Worm (Caenorhabditis elegans) whole organism, L4 larva: ENCODE results near the gene cest-8.

Experiments used
- D1046.2 ChIP-seq: fragments of 200-800 bp; sonication (Bioruptor generic); IDR thresholded peaks from 2 replicates; pipeline ENCODE4 v1.3.6; 2022; ENCODE audit warnings: missing genetic modification characterization, missing compliant biosample characterization
- F10B5.3 ChIP-seq: sonication (generic microtip); optimal IDR thresholded peaks from 2 replicates; lab custom pipeline; 2016; ENCODE audit warnings: mild to moderate bottlenecking, missing genetic modification characterization, missing compliant biosample characterization
- F26F4.8 ChIP-seq: fragments of 200-800 bp; sonication (Bioruptor generic); conservative IDR thresholded peaks from 2 replicates; pipeline ENCODE4 v1.3.6; 2022; ENCODE audit warnings: missing genetic modification characterization, missing compliant biosample characterization
- F37D6.2 ChIP-seq: sonication (generic microtip); optimal IDR thresholded peaks from 2 replicates; lab custom pipeline; 2016; ENCODE audit warnings: mild to moderate bottlenecking, missing genetic modification characterization, missing compliant biosample characterization
- F49E8.2 ChIP-seq: sonication (generic microtip); optimal IDR thresholded peaks from 2 replicates; lab custom pipeline; 2016; ENCODE audit warnings: missing compliant biosample characterization, mild to moderate bottlenecking, missing genetic modification characterization, borderline replicate concordance
- T20F7.1 ChIP-seq: fragments of 200-800 bp; sonication (Bioruptor generic); optimal IDR thresholded peaks from 2 replicates; lab custom pipeline; 2018; ENCODE audit warnings: mild to moderate bottlenecking, missing genetic modification characterization, missing compliant biosample characterization
- T26A8.4 ChIP-seq: fragments of 200-800 bp; sonication (Bioruptor generic); IDR thresholded peaks from 2 replicates; pipeline ENCODE4 v1.3.6; 2022; ENCODE audit warnings: missing genetic modification characterization, missing compliant biosample characterization
- Y105C5A.15 ChIP-seq: fragments of 200-800 bp; sonication (Bioruptor generic); IDR thresholded peaks from 2 replicates; pipeline ENCODE4 v1.3.6; 2022; ENCODE audit warnings: missing genetic modification characterization, missing compliant biosample characterization
- Y48G9A.11 ChIP-seq: fragments of 200-800 bp; sonication (Bioruptor generic); IDR thresholded peaks from 2 replicates; pipeline ENCODE4 v1.3.6; 2022; ENCODE audit warnings: missing genetic modification reagents, missing genetic modification characterization, missing compliant biosample characterization
- Y75B8A.6 ChIP-seq: fragments of 200-800 bp; sonication (Bioruptor generic); IDR thresholded peaks from 2 replicates; pipeline ENCODE4 v1.3.6; 2022; ENCODE audit warnings: missing genetic modification reagents, missing genetic modification characterization, missing compliant biosample characterization
- ZK337.2 ChIP-seq: fragments of 200-800 bp; sonication (Bioruptor generic); IDR thresholded peaks from 2 replicates; pipeline ENCODE4 v1.3.6; 2022; ENCODE audit warnings: missing genetic modification reagents, missing genetic modification characterization, missing compliant biosample characterization
- aly-2 ChIP-seq: sonication (generic microtip); optimal IDR thresholded peaks from 2 replicates; lab custom pipeline; 2018; ENCODE audit warnings: missing biosample characterization, missing genetic modification characterization
- arid-1 ChIP-seq: fragments of 200-800 bp; sonication (Bioruptor generic); conservative IDR thresholded peaks from 2 replicates; pipeline ENCODE4 v1.3.6; 2022; ENCODE audit warnings: missing genetic modification reagents, missing genetic modification characterization, missing compliant biosample characterization
- attf-4 ChIP-seq: sonication (generic microtip); optimal IDR thresholded peaks from 3 replicates; lab custom pipeline; 2017; ENCODE audit warnings: missing biosample characterization, missing genetic modification characterization
- ceh-28 ChIP-seq: fragments of 150-350 bp; optimal IDR thresholded peaks from 2 replicates; lab custom pipeline; 2014; ENCODE audit warnings: missing biosample characterization, missing genetic modification reagents, missing genetic modification characterization
- daf-12 ChIP-seq: fragments of 150-350 bp; optimal IDR thresholded peaks from 2 replicates; lab custom pipeline; 2014; ENCODE audit warnings: missing biosample characterization, missing genetic modification reagents, missing genetic modification characterization
- daf-8 ChIP-seq: fragments of 200-800 bp; sonication (Bioruptor generic); IDR thresholded peaks from 2 replicates; pipeline ENCODE4 v1.3.6; 2022; ENCODE audit warnings: missing genetic modification characterization, missing compliant biosample characterization
- dmd-6 ChIP-seq: fragments of 200-800 bp; sonication (Bioruptor generic); IDR thresholded peaks from 2 replicates; pipeline ENCODE4 v1.3.6; 2022; ENCODE audit warnings: missing genetic modification reagents, missing genetic modification characterization, missing compliant biosample characterization
- dmd-9 ChIP-seq: fragments of 200-800 bp; sonication (Bioruptor generic); IDR thresholded peaks from 2 replicates; pipeline ENCODE4 v1.3.6; 2022; ENCODE audit warnings: missing genetic modification reagents, missing genetic modification characterization, missing compliant biosample characterization
- duxl-1 ChIP-seq: sonication (generic microtip); optimal IDR thresholded peaks from 2 replicates; lab custom pipeline; 2016; ENCODE audit warnings: mild to moderate bottlenecking, missing genetic modification characterization, moderate library complexity, missing compliant biosample characterization; ENCODE audit not compliant: poor library complexity
- egl-43 ChIP-seq: fragments of 200-800 bp; sonication (Bioruptor generic); IDR thresholded peaks from 2 replicates; pipeline ENCODE4 v1.3.6; 2022; ENCODE audit warnings: missing genetic modification reagents, missing genetic modification characterization, missing compliant biosample characterization
- fkh-10 ChIP-seq: fragments of 150-350 bp; optimal IDR thresholded peaks from 2 replicates; lab custom pipeline; 2014; ENCODE audit warnings: missing biosample characterization, missing genetic modification reagents, missing genetic modification characterization
- gei-8 ChIP-seq: fragments of 200-800 bp; sonication (Bioruptor generic); optimal IDR thresholded peaks from 2 replicates; lab custom pipeline; 2018; ENCODE audit warnings: mild to moderate bottlenecking, missing genetic modification characterization, missing compliant biosample characterization
- hif-1 ChIP-seq, 2 experiments: sonication (generic microtip); optimal IDR thresholded peaks; 2 replicates each; lab custom pipeline; 2016 to 2017; ENCODE audit warnings: missing compliant biosample characterization in 2 of 2, missing genetic modification characterization in 2 of 2, missing genetic modification reagents in 2 of 2, missing genotype in 2 of 2, mild to moderate bottlenecking in 1 of 2
- hmg-1.1 ChIP-seq: fragments of 200-800 bp; sonication (Bioruptor generic); IDR thresholded peaks from 2 replicates; pipeline ENCODE4 v1.3.6; 2022; ENCODE audit warnings: missing genetic modification reagents, missing genetic modification characterization, missing compliant biosample characterization
- jun-1 ChIP-seq: fragments of 150-350 bp; optimal IDR thresholded peaks from 2 replicates; lab custom pipeline; 2014; ENCODE audit warnings: missing biosample characterization, missing genetic modification reagents, missing genetic modification characterization
- lim-7 ChIP-seq: fragments of 200-800 bp; sonication (Bioruptor generic); IDR thresholded peaks from 2 replicates; pipeline ENCODE4 v1.3.6; 2022; ENCODE audit warnings: missing genetic modification characterization, missing compliant biosample characterization
- lin-29 ChIP-seq: fragments of 200-800 bp; sonication (Bioruptor generic); IDR thresholded peaks from 2 replicates; pipeline ENCODE4 v1.3.6; 2022; ENCODE audit warnings: missing genetic modification reagents, missing genetic modification characterization, missing compliant biosample characterization
- lin-38 ChIP-seq: fragments of 200-800 bp; sonication (Bioruptor generic); IDR thresholded peaks from 2 replicates; pipeline ENCODE4 v1.3.6; 2022; ENCODE audit warnings: missing genetic modification reagents, missing genetic modification characterization, missing compliant biosample characterization
- lir-3 ChIP-seq: sonication (generic microtip); optimal IDR thresholded peaks from 2 replicates; lab custom pipeline; 2016; ENCODE audit warnings: mild to moderate bottlenecking, missing genetic modification characterization, missing compliant biosample characterization
- lsy-2 ChIP-seq, 2 experiments: fragments of 150-350 bp in 1 of 2; sonication (generic microtip) in 1 of 2; optimal IDR thresholded peaks; 2 replicates each; lab custom pipeline; 2014 to 2017; ENCODE audit warnings: missing biosample characterization in 2 of 2, missing genetic modification characterization in 2 of 2
- mep-1 ChIP-seq: fragments of 150-350 bp; sonication (generic microtip); optimal IDR thresholded peaks from 3 replicates; lab custom pipeline; 2014; ENCODE audit warnings: missing biosample characterization, missing genetic modification characterization
- mes-2 ChIP-seq: sonication (generic microtip); optimal IDR thresholded peaks from 2 replicates; lab custom pipeline; 2016; ENCODE audit warnings: missing genotype, mild to moderate bottlenecking, missing genetic modification characterization, missing compliant biosample characterization; ENCODE audit not compliant: poor library complexity, severe bottlenecking
- nhr-10 ChIP-seq: fragments of 150-350 bp; optimal IDR thresholded peaks from 2 replicates; lab custom pipeline; 2014; ENCODE audit warnings: missing biosample characterization, missing genetic modification characterization
- nhr-111 ChIP-seq: fragments of 200-800 bp; sonication (Bioruptor generic); optimal IDR thresholded peaks from 2 replicates; lab custom pipeline; 2018; ENCODE audit warnings: mild to moderate bottlenecking, missing genetic modification characterization, missing compliant biosample characterization
- pha-4 ChIP-seq, 2 experiments: fragments of 150-350 bp in 1 of 2; fragments of 200-800 bp in 1 of 2; sonication (Bioruptor generic) in 1 of 2; IDR thresholded peaks in 1 of 2; optimal IDR thresholded peaks in 1 of 2; 2 replicates each; pipeline versions ENCODE4 v1.3.6 to Lab custom; 2014 to 2022; ENCODE audit warnings: missing genetic modification characterization in 2 of 2, missing genetic modification reagents in 2 of 2, missing biosample characterization in 1 of 2, missing compliant biosample characterization in 1 of 2
- rbr-2 ChIP-seq: sonication (generic microtip); optimal IDR thresholded peaks from 2 replicates; lab custom pipeline; 2016; ENCODE audit warnings: missing genotype, missing genetic modification characterization, missing compliant biosample characterization
- tag-97 ChIP-seq: fragments of 200-800 bp; sonication (Bioruptor generic); IDR thresholded peaks from 2 replicates; pipeline ENCODE4 v1.3.6; 2022; ENCODE audit warnings: missing genetic modification characterization, missing compliant biosample characterization
- tra-1 ChIP-seq: fragments of 200-800 bp; sonication (Bioruptor generic); IDR thresholded peaks from 2 replicates; pipeline ENCODE4 v1.3.6; 2022; ENCODE audit warnings: missing genetic modification reagents, missing genetic modification characterization, missing compliant biosample characterization
- unc-130 ChIP-seq: sonication (generic microtip); optimal IDR thresholded peaks from 2 replicates; lab custom pipeline; 2016; ENCODE audit warnings: missing genetic modification reagents, missing genetic modification characterization, missing compliant biosample characterization
- unc-62 ChIP-seq, 3 experiments: fragments of 150-350 bp in 1 of 3; sonication (generic microtip); optimal IDR thresholded peaks in 2 of 3; peaks in 1 of 3; 1 replicate in 1 of 3; 2 replicates in 2 of 3; lab custom pipeline; 2014 to 2017; ENCODE audit warnings: missing biosample characterization in 3 of 3, missing genetic modification characterization in 3 of 3, missing genetic modification reagents in 3 of 3, missing genotype in 1 of 3
- vab-7 ChIP-seq: fragments of 200-800 bp; sonication (Bioruptor generic); IDR thresholded peaks from 2 replicates; pipeline ENCODE4 v1.3.6; 2022; ENCODE audit warnings: missing genetic modification reagents, missing genetic modification characterization, missing compliant biosample characterization
- zfp-3 ChIP-seq: fragments of 200-800 bp; sonication (Bioruptor generic); conservative IDR thresholded peaks from 2 replicates; pipeline ENCODE4 v1.3.6; 2022; ENCODE audit warnings: missing genetic modification reagents, missing genetic modification characterization, missing compliant biosample characterization
- zip-2 ChIP-seq: fragments of 150-350 bp; optimal IDR thresholded peaks from 2 replicates; lab custom pipeline; 2014; ENCODE audit warnings: missing biosample characterization, missing genetic modification characterization
- ztf-11 ChIP-seq: fragments of 150-350 bp; optimal IDR thresholded peaks from 2 replicates; lab custom pipeline; 2014; ENCODE audit warnings: missing biosample characterization, missing genetic modification characterization
- ztf-7 ChIP-seq: fragments of 150-350 bp; optimal IDR thresholded peaks from 2 replicates; lab custom pipeline; 2014; ENCODE audit warnings: missing biosample characterization, missing genetic modification characterization

Gene cest-8

ce11 chrX:12171631-12172348 is 47.7 kb upstream of the cest-8 start, which contains the start of gene F57G12.1 (continued):
- TF ChIP-seq ceh-28 (tag; lab: Kevin White, UChicago): peak; percentile 7
- TF ChIP-seq Y75B8A.6: peak; percentile 8; the same call in 1 of the 2 replicates
- TF ChIP-seq mep-1 (tag; lab: Kevin White, UChicago): peak; percentile 91
- TF ChIP-seq nhr-10 (tag; lab: Kevin White, UChicago): peak; percentile 74
- TF ChIP-seq lim-7 (GFP tag; lab: Robert Waterston, UW): no peak
- TF ChIP-seq fkh-10 (GFP tag; lab: Kevin White, UChicago): peak; percentile 9
- TF ChIP-seq nhr-111 (GFP tag; lab: Kevin White, UChicago): no peak
- TF ChIP-seq lir-3 (tag; lab: Kevin White, UChicago): no peak
- TF ChIP-seq zip-2 (tag; lab: Kevin White, UChicago): no peak
- no peak for TF ChIP-seq F10B5.3 (tag; lab: Kevin White, UChicago)
- peak; percentile 85 for TF ChIP-seq dmd-6
- TF ChIP-seq daf-12: no peak
- TF ChIP-seq T20F7.1 (GFP tag; lab: Kevin White, UChicago): no peak
- TF ChIP-seq daf-8 (GFP tag; lab: Robert Waterston, UW): no peak
- no peak for TF ChIP-seq attf-4 (tag; lab: Kevin White, UChicago)
- TF ChIP-seq ztf-11 (tag; lab: Kevin White, UChicago): no peak
- TF ChIP-seq F26F4.8: no peak
- no peak for TF ChIP-seq dmd-9 (GFP tag; lab: Robert Waterston, UW)
- no peak for TF ChIP-seq Y105C5A.15 (GFP tag; lab: Robert Waterston, UW)
- TF ChIP-seq ztf-7 (tag; lab: Kevin White, UChicago): no peak
- peak in 1 of 2 experiments; percentile 100 for TF ChIP-seq unc-62 (GFP tag; optimal IDR thresholded peaks at IDR 0.05 in 1 of 2; lab: Kevin White, UChicago)
- TF ChIP-seq unc-62 (tag; optimal IDR thresholded peaks at IDR 0.05; lab: Kevin White, UChicago): no peak
- peak; percentile 46; the same call in 1 of the 2 replicates for TF ChIP-seq lin-38
- no peak for TF ChIP-seq aly-2 (tag; lab: Kevin White, UChicago)
- no peak for TF ChIP-seq zfp-3
- TF ChIP-seq F37D6.2 (tag; lab: Kevin White, UChicago): no peak
- TF ChIP-seq F49E8.2 (tag; lab: Kevin White, UChicago): no peak
- TF ChIP-seq Y48G9A.11 (GFP tag; lab: Robert Waterston, UW): peak; percentile 18; the same call in 1 of the 2 replicates
- TF ChIP-seq, all 104 proteins: peak for 45

- TF ChIP-seq T20F7.1 (GFP tag; lab: Kevin White, UChicago) (peak; percentile 23), hmg-1.1 (GFP tag; lab: Robert Waterston, UW) (peak; percentile 20; the same call in 1 of the 2 replicates), ztf-7 (tag; lab: Kevin White, UChicago) (peak; percentile 61), pha-4 (GFP tag; IDR thresholded peaks at IDR 0.05; lab: Robert Waterston, UW) (peak; percentile 37; the same call in 1 of the 2 replicates), pha-4 (tag; optimal IDR thresholded peaks at IDR 0.05; lab: Kevin White, UChicago) (no peak), lim-7 (GFP tag; lab: Robert Waterston, UW) (no peak), duxl-1 (tag; lab: Kevin White, UChicago) (no peak), nhr-10 (tag; lab: Kevin White, UChicago) (peak; percentile 64), gei-8 (GFP tag; lab: Kevin White, UChicago) (no peak), D1046.2 (GFP tag; lab: Robert Waterston, UW) (no peak), rbr-2 (tag; lab: Kevin White, UChicago) (no peak), T26A8.4 (GFP tag; lab: Robert Waterston, UW) (peak; percentile 54), jun-1 (tag; lab: Kevin White, UChicago) (no peak), lsy-2 (tag; optimal IDR thresholded peaks at IDR 0.05; lab: Kevin White, UChicago) (peak in 1 of 2 experiments; percentile 41), unc-130 (no peak), mes-2 (peak; percentile 46), hif-1 (tag; optimal IDR thresholded peaks at IDR 0.05; lab: Kevin White, UChicago) (peak in 1 of 2 experiments; percentile 70), arid-1 (no peak), tag-97 (GFP tag; lab: Robert Waterston, UW) (no peak), vab-7 (GFP tag; lab: Robert Waterston, UW) (no peak), lin-29 (GFP tag; lab: Robert Waterston, UW) (no peak), egl-43 (GFP tag; lab: Robert Waterston, UW) (no peak), aly-2 (tag; lab: Kevin White, UChicago) (no peak), ZK337.2 (no peak), tra-1 (GFP tag; lab: Robert Waterston, UW) (peak; percentile 75; the same call in 1 of the 2 replicates), dmd-6 (peak; percentile 96)
Observed at ce11 chrX:12172482-12173134, 46.9 kb upstream of the cest-8 start.
